Fruit fly (Drosophila melanogaster) whole organism, prepupa: ENCODE results near the gene CG15317.

Source experiments
- Blimp-1 ChIP-seq: fragments of 200-800 bp; sonication (Bioruptor generic); optimal IDR thresholded peaks from 3 replicates; lab custom pipeline; 2017; ENCODE audit warnings: missing biosample characterization, missing genetic modification characterization, mild to moderate bottlenecking, moderate library complexity, missing genetic modification reagents
- CG10631 ChIP-seq: fragments of 200-800 bp; sonication (Bioruptor generic); optimal IDR thresholded peaks from 2 replicates; lab custom pipeline; 2016; ENCODE audit warnings: missing biosample characterization, missing genetic modification characterization
- CG10669 ChIP-seq: fragments of 200-800 bp; sonication (Bioruptor generic); optimal IDR thresholded peaks from 3 replicates; lab custom pipeline; 2018; ENCODE audit warnings: missing biosample characterization, mild to moderate bottlenecking, missing genetic modification characterization, moderate library complexity
- CG11294 ChIP-seq: fragments of 200-800 bp; sonication (Bioruptor generic); IDR thresholded peaks from 2 replicates; pipeline ENCODE4 v1.3.6; 2022; ENCODE audit warnings: missing biosample characterization, missing genetic modification characterization
- CG11762 ChIP-seq: fragments of 200-800 bp; sonication (Bioruptor generic); optimal IDR thresholded peaks from 3 replicates; lab custom pipeline; 2016; ENCODE audit warnings: missing biosample characterization, missing genetic modification characterization; ENCODE audit not compliant: insufficient read depth
- CG11902 ChIP-seq: fragments of 200-800 bp; sonication (Bioruptor generic); optimal IDR thresholded peaks from 3 replicates; lab custom pipeline; 2016; ENCODE audit warnings: missing biosample characterization, missing genetic modification characterization
- CG1621 ChIP-seq: fragments of 200-800 bp; sonication (Bioruptor generic); optimal IDR thresholded peaks from 3 replicates; lab custom pipeline; 2018; ENCODE audit warnings: missing biosample characterization, mild to moderate bottlenecking, missing genetic modification characterization
- CG16779 ChIP-seq: fragments of 200-800 bp; sonication (Bioruptor generic); optimal IDR thresholded peaks from 3 replicates; lab custom pipeline; 2017; ENCODE audit warnings: missing biosample characterization, mild to moderate bottlenecking, missing genetic modification characterization
- CG3032 ChIP-seq: fragments of 200-800 bp; optimal IDR thresholded peaks from 2 replicates; lab custom pipeline; 2019; ENCODE audit warnings: missing biosample characterization, mild to moderate bottlenecking, missing genetic modification characterization, moderate library complexity
- CG31627 ChIP-seq: fragments of 200-800 bp; sonication (Bioruptor generic); optimal IDR thresholded peaks from 3 replicates; lab custom pipeline; 2016; ENCODE audit warnings: missing biosample characterization, missing genetic modification characterization
- CG32006 ChIP-seq: fragments of 200-800 bp; sonication (Bioruptor generic); optimal IDR thresholded peaks from 3 replicates; lab custom pipeline; 2017; ENCODE audit warnings: missing biosample characterization, mild to moderate bottlenecking, missing genetic modification characterization
- CG34406 ChIP-seq: fragments of 200-800 bp; sonication (Bioruptor generic); optimal IDR thresholded peaks from 3 replicates; lab custom pipeline; 2016; ENCODE audit warnings: missing biosample characterization, missing genetic modification characterization
- CG3919 ChIP-seq: fragments of 200-800 bp; sonication (Bioruptor generic); optimal IDR thresholded peaks from 3 replicates; lab custom pipeline; 2016; ENCODE audit warnings: missing biosample characterization, missing genetic modification characterization
- CG6276 ChIP-seq: fragments of 200-800 bp; sonication (Bioruptor generic); optimal IDR thresholded peaks from 2 replicates; lab custom pipeline; 2017; ENCODE audit warnings: missing biosample characterization, mild to moderate bottlenecking, missing genetic modification characterization
- CG6792 ChIP-seq: fragments of 200-800 bp; sonication (Bioruptor generic); optimal IDR thresholded peaks from 3 replicates; lab custom pipeline; 2016; ENCODE audit warnings: missing biosample characterization, missing genetic modification characterization
- CG6854 ChIP-seq: fragments of 200-800 bp; sonication (Bioruptor generic); optimal IDR thresholded peaks from 2 replicates; lab custom pipeline; 2017; ENCODE audit warnings: missing biosample characterization, mild to moderate bottlenecking, missing genetic modification characterization
- CG7368 ChIP-seq: fragments of 200-800 bp; sonication (Bioruptor generic); optimal IDR thresholded peaks from 3 replicates; lab custom pipeline; 2016; ENCODE audit warnings: missing biosample characterization, missing genetic modification characterization
- CG8119 ChIP-seq: fragments of 200-800 bp; sonication (Bioruptor generic); IDR thresholded peaks from 3 replicates; pipeline ENCODE4 v1.3.6; 2022; ENCODE audit warnings: missing biosample characterization, missing genetic modification characterization
- CG8632 ChIP-seq: fragments of 200-800 bp; sonication (Bioruptor generic); optimal IDR thresholded peaks from 3 replicates; lab custom pipeline; 2016; ENCODE audit warnings: missing biosample characterization, missing genetic modification characterization
- CG9139 ChIP-seq: fragments of 200-800 bp; sonication (Bioruptor generic); optimal IDR thresholded peaks from 3 replicates; lab custom pipeline; 2017; ENCODE audit warnings: missing biosample characterization, mild to moderate bottlenecking, missing genetic modification characterization
- Eip78C ChIP-seq: fragments of 200-800 bp; sonication (Bioruptor generic); peaks from one replicate; lab custom pipeline; 2016; ENCODE audit warnings: missing biosample characterization, missing genetic modification characterization
- Eip93F ChIP-seq: fragments of 200-800 bp; sonication (Bioruptor generic); optimal IDR thresholded peaks from 2 replicates; lab custom pipeline; 2016; ENCODE audit warnings: missing biosample characterization, mild to moderate bottlenecking, missing genetic modification characterization
- Ets21C ChIP-seq: fragments of 200-800 bp; sonication (Bioruptor generic); optimal IDR thresholded peaks from 3 replicates; lab custom pipeline; 2016; ENCODE audit warnings: missing biosample characterization, missing genetic modification characterization
- Hr38 ChIP-seq: sonication (Bioruptor generic); optimal IDR thresholded peaks from 2 replicates; lab custom pipeline; 2016; ENCODE audit warnings: missing biosample characterization, missing genetic modification characterization
- Hr39 ChIP-seq: fragments of 200-800 bp; sonication (Bioruptor generic); optimal IDR thresholded peaks from 2 replicates; lab custom pipeline; 2016; ENCODE audit warnings: missing biosample characterization, missing genetic modification characterization
- Lpt ChIP-seq: fragments of 200-800 bp; sonication (Bioruptor generic); optimal IDR thresholded peaks from 3 replicates; lab custom pipeline; 2016; ENCODE audit warnings: missing biosample characterization, missing genetic modification characterization
- Met ChIP-seq: fragments of 200-800 bp; sonication (Bioruptor generic); optimal IDR thresholded peaks from 3 replicates; lab custom pipeline; 2016; ENCODE audit warnings: missing biosample characterization, missing genetic modification characterization
- OdsH ChIP-seq: fragments of 200-800 bp; sonication (Bioruptor generic); optimal IDR thresholded peaks from 3 replicates; lab custom pipeline; 2016; ENCODE audit warnings: missing biosample characterization, missing genetic modification characterization
- Sox102F ChIP-seq: fragments of 200-800 bp; sonication (Bioruptor generic); optimal IDR thresholded peaks from 2 replicates; lab custom pipeline; 2016; ENCODE audit warnings: missing biosample characterization, mild to moderate bottlenecking, missing genetic modification characterization
- Sox14 ChIP-seq: fragments of 200-800 bp; sonication (Bioruptor generic); optimal IDR thresholded peaks from 3 replicates; lab custom pipeline; 2016; ENCODE audit warnings: missing biosample characterization, missing genetic modification characterization
- achi ChIP-seq: fragments of 200-800 bp; sonication (Bioruptor generic); optimal IDR thresholded peaks from 3 replicates; lab custom pipeline; 2016; ENCODE audit warnings: missing biosample characterization, missing genetic modification characterization
- cyc ChIP-seq: fragments of 200-800 bp; sonication (Bioruptor generic); optimal IDR thresholded peaks from 3 replicates; lab custom pipeline; 2016; ENCODE audit warnings: missing biosample characterization, missing genetic modification characterization
- dsx ChIP-seq: fragments of 200-800 bp; optimal IDR thresholded peaks from 3 replicates; lab custom pipeline; 2019; ENCODE audit warnings: missing biosample characterization, mild to moderate bottlenecking, missing genetic modification characterization, moderate library complexity; ENCODE audit not compliant: poor library complexity, severe bottlenecking
- fd59A ChIP-seq: fragments of 200-800 bp; sonication (Bioruptor generic); optimal IDR thresholded peaks from 2 replicates; lab custom pipeline; 2017; ENCODE audit warnings: missing biosample characterization, mild to moderate bottlenecking, missing genetic modification characterization, missing genetic modification reagents
- fd85E ChIP-seq: fragments of 200-800 bp; sonication (Bioruptor generic); optimal IDR thresholded peaks from 3 replicates; lab custom pipeline; 2016; ENCODE audit warnings: missing biosample characterization, missing genetic modification characterization
- fkh ChIP-seq: fragments of 200-800 bp; sonication (Bioruptor generic); optimal IDR thresholded peaks from 3 replicates; lab custom pipeline; 2017; ENCODE audit warnings: missing biosample characterization, mild to moderate bottlenecking, missing genetic modification characterization, moderate library complexity
- lz ChIP-seq: fragments of 200-800 bp; sonication (Bioruptor generic); optimal IDR thresholded peaks from 3 replicates; lab custom pipeline; 2016; ENCODE audit warnings: missing biosample characterization, missing genetic modification characterization
- net ChIP-seq: fragments of 200-800 bp; sonication (Bioruptor generic); optimal IDR thresholded peaks from 3 replicates; lab custom pipeline; 2016; ENCODE audit warnings: missing biosample characterization, missing genetic modification characterization
- pdm3 ChIP-seq: fragments of 200-800 bp; sonication (Bioruptor generic); optimal IDR thresholded peaks from 3 replicates; lab custom pipeline; 2016; ENCODE audit warnings: missing biosample characterization, missing genetic modification characterization
- salr ChIP-seq, 2 experiments: fragments of 200-800 bp; sonication (Bioruptor generic); optimal IDR thresholded peaks; 3 replicates each; lab custom pipeline; 2016 to 2018; ENCODE audit warnings: missing biosample characterization in 2 of 2, missing genetic modification characterization in 2 of 2, mild to moderate bottlenecking in 1 of 2
- spab ChIP-seq: fragments of 200-800 bp; sonication (Bioruptor generic); optimal IDR thresholded peaks from 2 replicates; lab custom pipeline; 2017; ENCODE audit warnings: missing biosample characterization, mild to moderate bottlenecking, missing genetic modification characterization, missing genetic modification reagents
- svp ChIP-seq: fragments of 200-800 bp; sonication (Bioruptor generic); peaks from one replicate; lab custom pipeline; 2016; ENCODE audit warnings: missing biosample characterization, missing genetic modification characterization
- topi ChIP-seq: fragments of 200-800 bp; sonication (Bioruptor generic); optimal IDR thresholded peaks from 3 replicates; lab custom pipeline; 2016; ENCODE audit warnings: missing biosample characterization, missing genetic modification characterization
- vri ChIP-seq: fragments of 200-800 bp; sonication (Bioruptor generic); optimal IDR thresholded peaks from 3 replicates; lab custom pipeline; 2016; ENCODE audit warnings: missing biosample characterization, mild to moderate bottlenecking, missing genetic modification characterization

The CG15317 gene

DNA sequence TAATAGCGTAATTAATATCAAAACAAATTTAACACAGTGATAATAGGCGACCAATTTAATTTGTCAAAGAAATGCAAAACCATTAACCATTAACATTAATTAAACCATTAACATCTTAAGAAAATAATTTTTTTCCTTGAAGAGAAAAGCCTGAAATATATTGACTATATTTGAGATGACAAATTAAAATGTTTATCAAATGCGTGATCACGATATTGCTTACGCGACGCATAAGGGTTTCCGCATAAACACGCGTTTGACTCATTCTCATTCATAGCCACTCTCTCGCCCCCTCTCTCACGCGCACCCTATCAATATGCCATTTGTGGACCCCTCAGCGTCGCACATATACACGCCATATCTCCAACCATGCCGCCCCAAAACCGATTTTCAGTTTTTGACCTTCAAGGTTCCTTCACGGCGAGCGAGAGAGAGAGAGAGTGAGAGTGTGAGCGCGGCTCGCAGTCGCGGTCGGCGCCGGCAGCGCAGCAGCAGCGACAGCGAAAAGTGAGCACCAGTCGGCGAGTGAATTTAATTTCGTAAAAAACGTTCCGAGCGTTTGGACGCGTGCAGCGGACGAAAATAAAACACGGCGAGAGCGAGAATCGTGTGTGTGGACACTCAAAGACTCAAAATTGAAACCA is 29.1 kb upstream of the CG15317 start, which contains the start of gene Hex-A (continued):
- TF ChIP-seq topi (peak; percentile 99), CG6854 (peak; percentile 95), CG1621 (tag; lab: Kevin White, UChicago) (peak; percentile 94), cyc (GFP tag; lab: Kevin White, UChicago) (peak; percentile 94), spab (GFP tag; lab: Kevin White, UChicago) (peak; percentile 94), fd59A (GFP tag; lab: Kevin White, UChicago) (peak; percentile 99), Eip78C (GFP tag; lab: Kevin White, UChicago) (peak; percentile 99), CG16779 (peak; percentile 96), achi (GFP tag; lab: Kevin White, UChicago) (peak; percentile 95), CG8119 (GFP tag; lab: Robert Waterston, UW) (peak; percentile 95), pdm3 (GFP tag; lab: Kevin White, UChicago) (peak; percentile 97), salr (GFP tag; optimal IDR thresholded peaks at IDR 0.05; lab: Kevin White, UChicago) (peak; percentile 94 to 95), Blimp-1 (GFP tag; lab: Kevin White, UChicago) (peak; percentile 93), Met (GFP tag; lab: Kevin White, UChicago) (peak; percentile 98), net (GFP tag; lab: Kevin White, UChicago) (peak; percentile 96), CG31627 (GFP tag; lab: Kevin White, UChicago) (peak; percentile 96), CG6276 (GFP tag; lab: Kevin White, UChicago) (peak; percentile 92), Ets21C (peak; percentile 95), CG32006 (GFP tag; lab: Kevin White, UChicago) (peak; percentile 94), CG3919 (GFP tag; lab: Kevin White, UChicago) (peak; percentile 96)

DNA sequence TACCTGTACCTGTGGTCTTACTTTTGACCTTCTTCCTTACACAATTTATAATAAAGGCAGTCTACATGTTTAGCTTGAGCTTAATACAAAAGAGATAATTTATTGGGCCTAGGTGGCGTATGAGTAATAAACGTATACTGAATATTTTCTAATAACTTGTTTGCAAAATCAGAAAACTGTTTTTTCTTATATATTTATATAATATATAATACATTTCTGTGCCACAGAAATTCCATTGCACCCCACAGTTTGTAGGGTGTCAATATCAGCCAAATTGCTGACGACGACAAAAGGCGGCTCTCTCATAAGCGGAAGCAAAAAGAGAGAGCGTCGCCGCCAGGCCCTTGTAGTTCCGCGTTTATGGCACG is 28.6 kb upstream of the CG15317 start:
- no peak for TF ChIP-seq CG8119 (GFP tag; lab: Robert Waterston, UW)
- TF ChIP-seq Hr38 (GFP tag; lab: Kevin White, UChicago) = no peak
- TF ChIP-seq CG34406 (GFP tag; lab: Kevin White, UChicago) = no peak
- no peak for TF ChIP-seq fd85E (GFP tag; lab: Kevin White, UChicago)
- no peak for TF ChIP-seq lz (GFP tag; lab: Kevin White, UChicago)
- TF ChIP-seq spab (GFP tag; lab: Kevin White, UChicago) = no peak
- no peak for TF ChIP-seq CG6792 (GFP tag; lab: Kevin White, UChicago)
- TF ChIP-seq Eip93F (GFP tag; lab: Kevin White, UChicago) = no peak
- TF ChIP-seq CG1621 (tag; lab: Kevin White, UChicago) = no peak
- no peak for TF ChIP-seq CG8632 (GFP tag; lab: Kevin White, UChicago)
- TF ChIP-seq dsx (GFP tag; lab: Kevin White, UChicago) = no peak
- TF ChIP-seq CG11294 (GFP tag; lab: Robert Waterston, UW) = no peak
- no peak for TF ChIP-seq Sox14
- no peak for TF ChIP-seq topi
- no peak for TF ChIP-seq Sox102F (GFP tag; lab: Kevin White, UChicago)
- no peak for TF ChIP-seq OdsH
- TF ChIP-seq CG6276 (GFP tag; lab: Kevin White, UChicago) = no peak
- no peak for TF ChIP-seq CG9139 (GFP tag; lab: Kevin White, UChicago)
- TF ChIP-seq fkh (GFP tag; lab: Kevin White, UChicago) = no peak

DNA sequence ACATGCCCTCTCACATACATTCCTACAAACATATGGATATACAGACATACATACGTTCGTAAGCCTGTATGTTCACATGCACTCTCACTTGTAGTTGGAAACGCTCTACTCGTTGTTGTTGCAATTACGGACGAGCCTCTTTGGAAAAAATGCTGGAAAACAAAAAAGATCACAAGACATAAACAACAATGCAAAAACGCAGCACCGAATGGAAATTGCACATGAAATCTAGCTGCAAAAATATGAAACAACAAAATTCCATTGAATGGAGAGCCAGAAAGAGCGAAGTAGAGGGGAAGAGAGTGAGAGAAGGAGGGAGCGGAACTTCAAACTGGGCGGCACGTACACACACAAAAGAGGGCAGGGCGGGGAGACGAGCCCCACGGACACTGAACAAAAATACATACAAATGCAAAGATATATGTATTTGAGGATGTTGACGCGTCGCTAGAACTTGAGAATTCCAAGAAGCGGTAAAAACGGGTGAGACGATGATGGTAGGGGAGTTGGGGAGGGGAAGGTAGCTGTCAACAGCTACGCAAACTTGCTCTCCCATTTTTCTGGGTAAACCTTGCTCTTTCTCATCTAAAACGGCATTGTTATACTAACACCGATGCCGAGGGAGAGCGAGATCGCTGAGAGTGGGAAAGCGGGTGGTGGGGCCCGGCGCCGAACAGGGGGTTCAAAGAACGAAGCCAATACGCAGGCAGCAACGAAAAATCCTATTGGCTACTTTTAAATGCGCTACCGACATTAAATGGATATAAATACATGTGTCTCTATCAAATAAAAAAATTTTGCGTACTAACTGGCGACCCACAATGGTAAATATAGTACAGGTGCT is 28.0 kb upstream of the CG15317 start:
- TF ChIP-seq Ets21C (no peak), CG10669 (GFP tag; lab: Kevin White, UChicago) (peak; percentile 30), fd59A (GFP tag; lab: Kevin White, UChicago) (peak; percentile 31), achi (GFP tag; lab: Kevin White, UChicago) (peak; percentile 31), CG11902 (GFP tag; lab: Kevin White, UChicago) (no peak), CG3032 (tag; lab: Kevin White, UChicago) (peak; percentile 54), OdsH (peak; percentile 48), Lpt (GFP tag; lab: Kevin White, UChicago) (peak; percentile 39), salr (GFP tag; optimal IDR thresholded peaks at IDR 0.05; lab: Kevin White, UChicago) (no peak), Blimp-1 (GFP tag; lab: Kevin White, UChicago) (peak; percentile 69), svp (peak; percentile 82), fkh (GFP tag; lab: Kevin White, UChicago) (peak; percentile 91), CG3919 (GFP tag; lab: Kevin White, UChicago) (no peak), Hr39 (GFP tag; lab: Kevin White, UChicago) (peak; percentile 29), Eip78C (GFP tag; lab: Kevin White, UChicago) (peak; percentile 26), CG10631 (GFP tag; lab: Kevin White, UChicago) (peak; percentile 19), CG6276 (GFP tag; lab: Kevin White, UChicago) (peak; percentile 36), CG7368 (GFP tag; lab: Kevin White, UChicago) (no peak), CG11762 (GFP tag; lab: Kevin White, UChicago) (peak; percentile 27), vri (GFP tag; lab: Kevin White, UChicago) (peak; percentile 55)
